Fruit fly (Drosophila melanogaster): ENCODE results near the gene AsnS.

AsnS gene

DNA sequence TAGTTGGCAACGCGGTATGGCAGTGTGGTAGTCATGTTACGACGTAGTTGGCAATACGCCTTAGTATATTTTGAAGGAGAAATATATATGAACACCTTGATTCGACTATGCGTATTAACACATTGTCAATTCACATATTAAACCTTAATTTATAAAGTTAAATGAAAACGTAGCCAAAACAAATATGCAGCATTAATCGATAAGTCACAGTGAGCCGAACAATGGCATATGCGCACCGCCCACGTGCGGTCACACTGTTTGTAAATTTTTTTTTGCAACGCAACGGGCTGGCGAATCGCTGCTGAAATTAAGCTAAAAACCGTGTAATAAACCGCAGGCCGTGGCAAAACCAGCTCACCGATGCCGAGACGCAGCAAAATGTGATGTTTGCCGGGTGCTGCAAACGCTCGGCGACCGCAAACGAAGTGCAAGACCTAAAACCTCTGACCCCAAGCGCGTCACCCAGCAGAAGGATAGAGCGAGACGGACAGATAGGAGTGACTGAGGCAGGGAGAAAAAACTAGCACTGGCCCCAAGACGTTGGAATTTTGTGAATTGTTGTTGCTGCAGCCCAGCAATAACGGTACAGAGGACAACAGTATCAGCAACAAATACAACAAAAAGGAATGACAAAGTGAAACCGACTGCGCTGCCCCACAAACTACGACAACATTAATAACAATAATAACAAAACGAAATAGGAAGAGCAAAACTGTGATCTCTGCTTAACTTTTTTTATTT lies 2.8 kb downstream of the AsnS start (continued):
- peak; percentile 65 for TF ChIP-seq CG14710 (tag; optimal IDR thresholded peaks at IDR 0.05)
- peak; percentile 60 for TF ChIP-seq CG10267 (tag; optimal IDR thresholded peaks at IDR 0.05)
- 0 out of 3 replicates have a peak, but pooled peaks have one; percentile 50 for TF ChIP-seq ci (GFP tag; IDR thresholded peaks at IDR 0.05)
- TF ChIP-seq Hr51 (GFP tag; optimal IDR thresholded peaks at IDR 0.05): no peak
- TF ChIP-seq sna (GFP tag; IDR thresholded peaks at IDR 0.05; ENCODE audit: partially characterized antibody): 0 out of 2 replicates have a peak, but pooled peaks have one; percentile 33
- no peak for TF ChIP-seq Awh (GFP tag; IDR thresholded peaks at IDR 0.05)
- TF ChIP-seq kay (GFP tag; optimal IDR thresholded peaks at IDR 0.05): no peak
- TF ChIP-seq E2f2 (GFP tag; IDR thresholded peaks at IDR 0.05): peak; percentile 60
- peak; percentile 88 for TF ChIP-seq CG1832 (GFP tag; optimal IDR thresholded peaks at IDR 0.05)
- TF ChIP-seq CG11504 (tag; optimal IDR thresholded peaks at IDR 0.05): peak; percentile 28
- TF ChIP-seq CG4854 (GFP tag; optimal IDR thresholded peaks at IDR 0.05): peak; percentile 97
- TF ChIP-seq twi (tag; optimal IDR thresholded peaks at IDR 0.05): no peak
- TF ChIP-seq CG8089 (GFP tag; optimal IDR thresholded peaks at IDR 0.05): no peak
- TF ChIP-seq Sry-δ (GFP tag; optimal IDR thresholded peaks at IDR 0.05): peak; percentile 66
- 0 out of 2 replicates have a peak, but pooled peaks have one; percentile 9 for TF ChIP-seq Atf6 (GFP tag; IDR thresholded peaks at IDR 0.05)
- TF ChIP-seq CG7928 (GFP tag; optimal IDR thresholded peaks at IDR 0.05): peak; percentile 10
- TF ChIP-seq Neu2 (GFP tag; optimal IDR thresholded peaks at IDR 0.05; ENCODE audit: borderline replicate concordance): no peak
- peak; percentile 67; the same call in 1 of the 2 replicates for TF ChIP-seq rib (GFP tag; IDR thresholded peaks at IDR 0.05)
- TF ChIP-seq Nf-YC (tag; optimal IDR thresholded peaks at IDR 0.05): peak; percentile 3
- TF ChIP-seq CG3847 (GFP tag; IDR thresholded peaks at IDR 0.05): 0 out of 2 replicates have a peak, but pooled peaks have one; percentile 26
- no peak for TF ChIP-seq bsh (GFP tag; optimal IDR thresholded peaks at IDR 0.05)
- TF ChIP-seq nom (GFP tag; optimal IDR thresholded peaks at IDR 0.05): peak; percentile 11
- TF ChIP-seq dmrt11E (tag; optimal IDR thresholded peaks at IDR 0.05): no peak
- peak; percentile 68 for TF ChIP-seq CG2116 (GFP tag; optimal IDR thresholded peaks at IDR 0.05)
- peak in 1 of 2 experiments; percentile 33 for TF ChIP-seq tll (GFP tag; optimal IDR thresholded peaks at IDR 0.05)
- peak; percentile 37 for TF ChIP-seq HmgZ (tag; optimal IDR thresholded peaks at IDR 0.05)
- no peak for TF ChIP-seq ranshi (GFP tag; IDR thresholded peaks at IDR 0.05)
- TF ChIP-seq Dll (GFP tag; IDR thresholded peaks at IDR 0.05; ENCODE audit: partially characterized antibody): peak; percentile 61; the same call in 2 of the 4 replicates
- peak; percentile 91 for TF ChIP-seq MESR4 (GFP tag; optimal IDR thresholded peaks at IDR 0.05)
- TF ChIP-seq CG11456 (GFP tag; IDR thresholded peaks at IDR 0.05): no peak
- TF ChIP-seq CG14860 (GFP tag; IDR thresholded peaks at IDR 0.05; ENCODE audit: partially characterized antibody): no peak
- TF ChIP-seq CG18011 (GFP tag; optimal IDR thresholded peaks at IDR 0.05): no peak
- no peak for TF ChIP-seq CG9932 (GFP tag; IDR thresholded peaks at IDR 0.05)
- TF ChIP-seq Dek (tag; optimal IDR thresholded peaks at IDR 0.05): no peak
- peak; percentile 33; the same call in 1 of the 2 replicates for TF ChIP-seq hbn (GFP tag; IDR thresholded peaks at IDR 0.05; ENCODE audit: partially characterized antibody)
- 0 out of 2 replicates have a peak, but pooled peaks have one; percentile 45 for TF ChIP-seq CG32767 (GFP tag; IDR thresholded peaks at IDR 0.05)
- TF ChIP-seq CG1529 (GFP tag; optimal IDR thresholded peaks at IDR 0.05): no peak
- 0 out of 2 replicates have a peak, but pooled peaks have one; percentile 20 for TF ChIP-seq inv (GFP tag; IDR thresholded peaks at IDR 0.05; ENCODE audit: partially characterized antibody)
- no peak for TF ChIP-seq Eip74EF (GFP tag; optimal IDR thresholded peaks at IDR 0.05)
- TF ChIP-seq eyg (GFP tag; optimal IDR thresholded peaks at IDR 0.05): no peak
- TF ChIP-seq NC2β (GFP tag; optimal IDR thresholded peaks at IDR 0.05): peak; percentile 30
- no peak for TF ChIP-seq sc (optimal IDR thresholded peaks at IDR 0.05)
- TF ChIP-seq sc (GFP tag; optimal IDR thresholded peaks at IDR 0.05): no peak
- peak; percentile 50; the same call in 1 of the 2 replicates for TF ChIP-seq MBD-R2 (GFP tag; IDR thresholded peaks at IDR 0.05)
- peak; percentile 76 for TF ChIP-seq YL-1 (GFP tag; optimal IDR thresholded peaks at IDR 0.05)
- TF ChIP-seq chm (GFP tag; IDR thresholded peaks at IDR 0.05): peak; percentile 56; the same call in 1 of the 2 replicates
- no peak for TF ChIP-seq CG7556 (GFP tag; optimal IDR thresholded peaks at IDR 0.05)
